Fruit fly (Drosophila melanogaster): ENCODE results near the gene Hipk.

Gene Hipk

dm6 chr3L:542863-543635 lies at the start of gene Hipk, which contains the start of gene Cypl (continued):
- TF ChIP-seq seq (GFP tag; IDR thresholded peaks at IDR 0.05): no peak; the same call in 1 of the 2 replicates
- TF ChIP-seq onecut (GFP tag; IDR thresholded peaks at IDR 0.05): peak; percentile 7; the same call in 1 of the 2 replicates
- TF ChIP-seq dan (GFP tag; IDR thresholded peaks at IDR 0.05): no peak
- no peak for TF ChIP-seq CG9817 (tag; optimal IDR thresholded peaks at IDR 0.05)
- TF ChIP-seq gsb-n (tag; optimal IDR thresholded peaks at IDR 0.05): peak; percentile 93
- TF ChIP-seq dpn (GFP tag; optimal IDR thresholded peaks at IDR 0.05): peak in 1 of 2 experiments; percentile 9
- TF ChIP-seq CG10543 (GFP tag; optimal IDR thresholded peaks at IDR 0.05): peak; percentile 73
- TF ChIP-seq Max (GFP tag; optimal IDR thresholded peaks at IDR 0.05): peak; percentile 42
- peak; percentile 57 for TF ChIP-seq CG12769 (tag; optimal IDR thresholded peaks at IDR 0.05)
- peak; percentile 24 for TF ChIP-seq CG12155 (GFP tag; optimal IDR thresholded peaks at IDR 0.05)
- no peak for TF ChIP-seq Aef1 (GFP tag; IDR thresholded peaks at IDR 0.05)
- TF ChIP-seq Atf-2 (GFP tag; optimal IDR thresholded peaks at IDR 0.05): no peak
- no peak for TF ChIP-seq shn (GFP tag; optimal IDR thresholded peaks at IDR 0.05)
- TF ChIP-seq cad (GFP tag; optimal IDR thresholded peaks at IDR 0.05): no peak
- TF ChIP-seq jumu (GFP tag; optimal IDR thresholded peaks at IDR 0.05): no peak
- TF ChIP-seq Usf (GFP tag; optimal IDR thresholded peaks at IDR 0.05): no peak
- no peak for TF ChIP-seq fd96Cb (tag; optimal IDR thresholded peaks at IDR 0.05)
- TF ChIP-seq Dip2 (GFP tag; IDR thresholded peaks at IDR 0.05): no peak
- no peak for TF ChIP-seq fu2 (GFP tag; optimal IDR thresholded peaks at IDR 0.05)
- TF ChIP-seq Scr (GFP tag; IDR thresholded peaks at IDR 0.05; ENCODE audit: partially characterized antibody): peak; percentile 41
- no peak for TF ChIP-seq fru (optimal IDR thresholded peaks at IDR 0.05)
- peak; percentile 39 for TF ChIP-seq CG17829 (tag; optimal IDR thresholded peaks at IDR 0.05)
- no peak for TF ChIP-seq al (GFP tag; IDR thresholded peaks at IDR 0.05)
- no peak for TF ChIP-seq CG9437 (GFP tag; optimal IDR thresholded peaks at IDR 0.05)
- no peak for TF ChIP-seq slou (GFP tag; optimal IDR thresholded peaks at IDR 0.05)
- no peak for TF ChIP-seq CG8765 (GFP tag; IDR thresholded peaks at IDR 0.05)
- TF ChIP-seq ttk (GFP tag; IDR thresholded peaks at IDR 0.05): no peak
- TF ChIP-seq cato (GFP tag; optimal IDR thresholded peaks at IDR 0.05; ENCODE audit: borderline replicate concordance): no peak
- no peak for TF ChIP-seq CG32532 (GFP tag; IDR thresholded peaks at IDR 0.05)
- no peak for TF ChIP-seq sob (GFP tag; IDR thresholded peaks at IDR 0.05)
- TF ChIP-seq CG7839 (tag; optimal IDR thresholded peaks at IDR 0.05): peak; percentile 30
- no peak for TF ChIP-seq TFAM (GFP tag; optimal IDR thresholded peaks at IDR 0.05)
- TF ChIP-seq CG1647 (GFP tag; optimal IDR thresholded peaks at IDR 0.05): no peak
- no peak for TF ChIP-seq Doc2 (GFP tag; IDR thresholded peaks at IDR 0.05)
- peak; percentile 88 for TF ChIP-seq CG1603 (tag; optimal IDR thresholded peaks at IDR 0.05)
- TF ChIP-seq Sry-β (GFP tag; optimal IDR thresholded peaks at IDR 0.05): no peak
- no peak for TF ChIP-seq CG11696 (GFP tag; IDR thresholded peaks at IDR 0.05)
- no peak for TF ChIP-seq CG13123 (GFP tag; optimal IDR thresholded peaks at IDR 0.05)
- peak; percentile 39 for TF ChIP-seq BtbVII (GFP tag; optimal IDR thresholded peaks at IDR 0.05)
- TF ChIP-seq CG9215 (GFP tag; IDR thresholded peaks at IDR 0.05): no peak
- 0 out of 2 replicates have a peak, but pooled peaks have one; percentile 16 for TF ChIP-seq CG17328 (GFP tag; IDR thresholded peaks at IDR 0.05)
- peak; percentile 19 for TF ChIP-seq CG8290 (GFP tag; optimal IDR thresholded peaks at IDR 0.05)
- peak; percentile 24 to 85 for TF ChIP-seq CG8290 (tag; optimal IDR thresholded peaks at IDR 0.05)
- TF ChIP-seq ato (GFP tag; IDR thresholded peaks at IDR 0.05; ENCODE audit: partially characterized antibody): no peak
- peak; percentile 19 for TF ChIP-seq CG4854 (GFP tag; optimal IDR thresholded peaks at IDR 0.05)
- peak; percentile 12 for TF ChIP-seq tap (tag; optimal IDR thresholded peaks at IDR 0.05)
- no peak for TF ChIP-seq vvl (GFP tag; IDR thresholded peaks at IDR 0.05)
- no peak for TF ChIP-seq CG11560 (tag; IDR thresholded peaks at IDR 0.05)
- peak; percentile 64 for TF ChIP-seq Fer1 (GFP tag; optimal IDR thresholded peaks at IDR 0.05)
- peak; percentile 1 for TF ChIP-seq CG15479 (GFP tag; optimal IDR thresholded peaks at IDR 0.05)
- peak; percentile 57; the same call in 1 of the 2 replicates for TF ChIP-seq amos (GFP tag; IDR thresholded peaks at IDR 0.05; ENCODE audit: partially characterized antibody)

All from whole organism, embryonic.